Fruit fly (Drosophila melanogaster): ENCODE data around the gene CG13689.

dm6 chr2L:585268-585667 lies 17.3 kb upstream of the CG13689 start:
- no peak for TF ChIP-seq Hr83 (GFP tag; optimal IDR thresholded peaks at IDR 0.05; ENCODE audit: poor library complexity, severe bottlenecking)
- TF ChIP-seq Jra (GFP tag; optimal IDR thresholded peaks at IDR 0.05) = no peak
- TF ChIP-seq brk (GFP tag; optimal IDR thresholded peaks at IDR 0.05) = no peak
- no peak for TF ChIP-seq lola (GFP tag; optimal IDR thresholded peaks at IDR 0.05)
